Worm (Caenorhabditis elegans): ENCODE results near the gene cest-35.1.

Gene cest-35.1

DNA sequence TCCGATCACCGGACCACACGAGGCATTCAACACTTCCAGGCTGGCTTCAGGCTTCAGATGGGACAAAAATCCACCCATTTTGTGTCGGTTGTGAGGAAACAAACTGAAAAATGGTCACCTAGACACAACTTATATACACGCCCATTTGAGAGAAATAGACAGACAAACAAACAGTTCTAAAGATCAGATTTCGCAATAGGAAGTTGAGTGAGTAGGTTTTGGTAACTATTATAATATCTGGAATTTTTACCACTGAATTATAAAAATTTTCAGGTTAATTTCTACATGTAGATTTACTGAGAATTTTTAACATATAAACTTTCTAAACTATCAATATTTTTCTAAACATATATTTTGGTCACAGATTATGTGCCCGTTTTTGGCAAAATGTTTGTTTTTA, 9.2 kb downstream of the cest-35.1 start, which contains the start of gene cest-32:
Gene cest-32, minus strand, starts transcription at position 115 of the 400 bp plus-strand sequence.
- TF ChIP-seq tab-1 (GFP tag; IDR thresholded peaks at IDR 0.05) (no peak), ztf-29 (GFP tag; IDR thresholded peaks at IDR 0.05) (no peak), ref-1 (GFP tag; conservative IDR thresholded peaks at IDR 0.05) (no peak), flt-1 (GFP tag; IDR thresholded peaks at IDR 0.05) (no peak), cog-1 (tag; optimal IDR thresholded peaks at IDR 0.05) (no peak), T22C8.4 (GFP tag; IDR thresholded peaks at IDR 0.05) (no peak), klf-2 (GFP tag; conservative IDR thresholded peaks at IDR 0.05) (no peak), med-1 (GFP tag; optimal IDR thresholded peaks at IDR 0.05; ENCODE audit: insufficient read depth) (no peak), ztf-23 (GFP tag; IDR thresholded peaks at IDR 0.05) (no peak)

DNA sequence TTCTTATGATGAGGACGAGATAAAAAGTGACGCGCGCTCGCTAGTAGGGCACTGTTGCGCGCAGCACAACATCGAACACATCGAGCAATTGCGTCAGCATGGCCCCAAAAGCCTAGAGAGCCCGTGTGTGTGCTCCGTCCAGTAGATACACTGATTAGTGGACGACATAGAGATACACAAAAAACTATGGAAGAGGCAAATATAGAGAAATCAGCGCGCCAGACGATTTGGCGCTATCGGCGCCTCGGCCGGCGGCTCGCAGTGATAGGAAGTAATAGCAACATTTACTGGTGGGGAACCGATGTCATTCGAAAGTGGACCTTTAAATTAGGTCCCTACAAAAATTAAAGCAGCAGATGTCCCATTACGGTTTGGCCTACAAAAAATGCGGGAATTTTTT, 14.4 kb downstream of the cest-35.1 start:
- TF ChIP-seq tab-1 (GFP tag; IDR thresholded peaks at IDR 0.05) (no peak), ztf-23 (GFP tag; IDR thresholded peaks at IDR 0.05) (no peak), flt-1 (GFP tag; IDR thresholded peaks at IDR 0.05) (no peak), cog-1 (tag; optimal IDR thresholded peaks at IDR 0.05) (no peak), med-1 (GFP tag; optimal IDR thresholded peaks at IDR 0.05; ENCODE audit: insufficient read depth) (no peak), klf-2 (GFP tag; conservative IDR thresholded peaks at IDR 0.05) (no peak), T22C8.4 (GFP tag; IDR thresholded peaks at IDR 0.05) (no peak), ztf-29 (GFP tag; IDR thresholded peaks at IDR 0.05) (no peak), ref-1 (GFP tag; conservative IDR thresholded peaks at IDR 0.05) (no peak)

DNA sequence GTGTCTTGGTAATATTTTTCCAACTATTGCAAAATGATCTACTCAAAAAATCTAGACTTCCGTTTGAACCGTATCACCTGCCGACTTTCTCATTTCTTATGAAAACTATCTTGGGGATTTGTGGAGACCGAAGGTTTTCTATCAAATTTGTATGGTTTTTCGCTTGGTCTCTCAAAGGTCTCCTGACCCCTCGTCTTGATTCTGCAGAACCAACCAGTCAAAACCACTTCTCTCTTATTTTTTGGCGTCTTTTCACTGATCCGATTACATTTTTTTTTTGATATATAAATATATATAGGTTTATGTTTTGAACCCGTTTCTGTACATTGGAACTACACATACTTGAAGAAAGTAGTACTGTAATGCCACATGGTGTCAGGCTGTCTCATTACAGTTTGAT, 17.3 kb downstream of the cest-35.1 start:
- TF ChIP-seq tab-1 (GFP tag; IDR thresholded peaks at IDR 0.05) (no peak), ztf-29 (GFP tag; IDR thresholded peaks at IDR 0.05) (no peak), flt-1 (GFP tag; IDR thresholded peaks at IDR 0.05) (no peak), klf-2 (GFP tag; conservative IDR thresholded peaks at IDR 0.05) (no peak), ref-1 (GFP tag; conservative IDR thresholded peaks at IDR 0.05) (no peak), cog-1 (tag; optimal IDR thresholded peaks at IDR 0.05) (no peak), med-1 (GFP tag; optimal IDR thresholded peaks at IDR 0.05; ENCODE audit: insufficient read depth) (no peak), T22C8.4 (GFP tag; IDR thresholded peaks at IDR 0.05) (no peak), ztf-23 (GFP tag; IDR thresholded peaks at IDR 0.05) (no peak)

DNA sequence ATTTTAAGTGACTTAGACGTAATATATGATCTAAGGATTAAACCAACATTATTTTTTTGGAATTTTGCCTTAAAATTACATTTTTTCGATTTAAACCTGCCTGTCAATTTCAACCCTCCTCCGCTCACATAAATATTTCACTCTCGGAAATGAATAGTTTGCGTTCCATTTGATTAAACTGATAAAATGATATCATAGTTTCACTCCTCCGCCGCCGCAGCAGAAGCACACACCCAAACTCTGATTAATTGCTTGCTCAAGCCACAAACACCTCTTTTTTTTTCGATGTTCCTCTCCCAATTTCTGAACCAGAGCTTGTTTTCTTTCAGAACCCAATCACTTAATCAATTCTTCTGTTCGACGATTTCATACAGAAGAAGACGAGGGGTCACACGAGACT, 19.9 kb downstream of the cest-35.1 start, which contains the start of gene Y49G5B.1:
Gene Y49G5B.1, plus strand, starts transcription at position 324 of the 400 bp plus-strand sequence.
- TF ChIP-seq med-1 (GFP tag; optimal IDR thresholded peaks at IDR 0.05; ENCODE audit: insufficient read depth) = no peak
- TF ChIP-seq flt-1 (GFP tag; IDR thresholded peaks at IDR 0.05) = no peak
- no peak for TF ChIP-seq ztf-29 (GFP tag; IDR thresholded peaks at IDR 0.05)
- TF ChIP-seq klf-2 (GFP tag; conservative IDR thresholded peaks at IDR 0.05) = no peak
- no peak for TF ChIP-seq ref-1 (GFP tag; conservative IDR thresholded peaks at IDR 0.05)
- no peak for TF ChIP-seq tab-1 (GFP tag; IDR thresholded peaks at IDR 0.05)
- no peak for TF ChIP-seq ztf-23 (GFP tag; IDR thresholded peaks at IDR 0.05)
- TF ChIP-seq T22C8.4 (GFP tag; IDR thresholded peaks at IDR 0.05) = no peak
- TF ChIP-seq cog-1 (tag; optimal IDR thresholded peaks at IDR 0.05) = no peak

DNA sequence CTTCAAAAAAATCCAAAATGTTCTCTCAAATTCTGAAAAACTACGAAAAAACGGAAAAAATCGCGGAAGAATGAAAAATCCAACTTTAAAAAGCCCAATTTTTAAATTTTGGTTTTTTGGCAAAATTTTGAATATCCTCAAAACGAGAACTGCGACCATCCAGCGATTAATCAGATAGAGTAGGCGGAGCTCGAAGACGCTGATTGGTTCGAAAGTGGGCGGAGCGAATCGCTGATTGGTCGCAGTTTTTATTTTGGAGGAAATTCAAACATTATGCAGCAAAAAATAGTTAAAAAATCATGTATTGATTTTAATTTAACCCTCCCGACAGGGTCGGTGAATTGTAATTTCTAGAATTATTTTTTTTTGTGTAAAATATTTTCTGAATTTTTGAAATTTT, 29.3 kb downstream of the cest-35.1 start:
- TF ChIP-seq ztf-23 (GFP tag; IDR thresholded peaks at IDR 0.05) (no peak), flt-1 (GFP tag; IDR thresholded peaks at IDR 0.05) (no peak), klf-2 (GFP tag; conservative IDR thresholded peaks at IDR 0.05) (no peak), ztf-29 (GFP tag; IDR thresholded peaks at IDR 0.05) (no peak), cog-1 (tag; optimal IDR thresholded peaks at IDR 0.05) (no peak), tab-1 (GFP tag; IDR thresholded peaks at IDR 0.05) (no peak), ref-1 (GFP tag; conservative IDR thresholded peaks at IDR 0.05) (no peak), med-1 (GFP tag; optimal IDR thresholded peaks at IDR 0.05; ENCODE audit: insufficient read depth) (no peak), T22C8.4 (GFP tag; IDR thresholded peaks at IDR 0.05) (no peak)

DNA sequence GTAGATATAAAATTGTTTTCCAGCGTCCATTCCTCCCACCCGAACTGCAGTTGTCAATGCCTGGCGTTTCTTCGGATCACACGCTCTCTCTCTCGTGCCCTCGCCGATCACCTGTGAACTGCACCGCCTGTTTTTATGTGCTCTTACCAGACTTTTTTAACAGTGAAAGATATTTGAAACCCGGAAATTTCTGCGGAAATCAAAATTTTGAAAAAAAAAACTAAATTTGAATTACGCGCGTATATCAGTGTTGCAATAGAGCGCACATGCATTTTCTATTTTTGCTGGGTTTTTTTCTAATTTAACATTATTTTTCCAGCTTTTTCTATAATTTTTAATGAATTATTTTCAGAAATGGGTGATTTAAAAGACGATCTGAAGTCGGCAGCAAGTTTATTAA, 38.8 kb downstream of the cest-35.1 start, which contains the start of gene ttc-37:
Gene ttc-37, plus strand, starts transcription at position 349 of the 400 bp plus-strand sequence.
- TF ChIP-seq klf-2 (GFP tag; conservative IDR thresholded peaks at IDR 0.05) = no peak
- TF ChIP-seq T22C8.4 (GFP tag; IDR thresholded peaks at IDR 0.05) = no peak
- no peak for TF ChIP-seq ztf-29 (GFP tag; IDR thresholded peaks at IDR 0.05)
- no peak for TF ChIP-seq med-1 (GFP tag; optimal IDR thresholded peaks at IDR 0.05; ENCODE audit: insufficient read depth)
- no peak for TF ChIP-seq ztf-23 (GFP tag; IDR thresholded peaks at IDR 0.05)
- TF ChIP-seq cog-1 (tag; optimal IDR thresholded peaks at IDR 0.05) = no peak
- no peak for TF ChIP-seq tab-1 (GFP tag; IDR thresholded peaks at IDR 0.05)
- no peak for TF ChIP-seq ref-1 (GFP tag; conservative IDR thresholded peaks at IDR 0.05)
- TF ChIP-seq flt-1 (GFP tag; IDR thresholded peaks at IDR 0.05) = no peak

DNA sequence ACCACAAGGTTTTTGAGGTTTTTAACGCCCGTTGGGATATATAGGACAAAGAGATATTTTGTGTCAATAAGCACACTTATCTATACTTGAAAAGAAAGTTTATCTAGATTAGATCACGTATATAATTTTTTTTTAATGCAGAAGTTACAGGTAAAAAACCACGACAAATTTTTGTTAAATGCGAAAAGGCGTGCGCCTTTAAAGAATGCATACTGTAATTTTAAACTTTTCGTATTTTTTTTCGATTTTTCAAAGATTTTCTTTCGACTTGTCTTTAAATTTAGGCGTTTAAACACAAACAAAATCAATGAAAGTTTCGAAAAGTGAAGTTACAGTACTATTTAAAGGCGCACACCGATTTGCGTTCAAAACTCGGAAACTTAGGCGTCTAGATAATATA, 39.3 kb downstream of the cest-35.1 start:
- TF ChIP-seq ref-1 (GFP tag; conservative IDR thresholded peaks at IDR 0.05) (no peak), cog-1 (tag; optimal IDR thresholded peaks at IDR 0.05) (no peak), flt-1 (GFP tag; IDR thresholded peaks at IDR 0.05) (no peak), klf-2 (GFP tag; conservative IDR thresholded peaks at IDR 0.05) (no peak), ztf-29 (GFP tag; IDR thresholded peaks at IDR 0.05) (no peak), ztf-23 (GFP tag; IDR thresholded peaks at IDR 0.05) (no peak), tab-1 (GFP tag; IDR thresholded peaks at IDR 0.05) (no peak), T22C8.4 (GFP tag; IDR thresholded peaks at IDR 0.05) (no peak)

DNA sequence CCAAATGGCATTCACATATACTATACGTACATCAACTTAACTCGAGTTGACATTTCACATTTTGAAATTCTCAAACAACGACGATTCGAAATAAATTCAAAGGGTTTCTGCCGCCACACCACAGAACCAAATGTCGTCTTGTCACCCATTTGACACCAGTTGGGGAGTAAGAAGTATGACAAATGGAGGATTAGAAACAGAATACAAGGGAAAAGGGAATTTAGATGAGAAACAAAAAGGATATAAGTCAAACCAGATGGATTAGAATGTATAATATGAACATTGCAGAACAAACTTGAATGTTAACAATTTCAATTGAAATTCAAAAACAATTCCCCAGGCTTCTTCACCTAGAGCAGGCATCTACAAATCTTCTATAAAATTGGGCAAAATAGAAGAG, 41.2 kb downstream of the cest-35.1 start:
- TF ChIP-seq flt-1 (GFP tag; IDR thresholded peaks at IDR 0.05) = no peak
- no peak for TF ChIP-seq ztf-29 (GFP tag; IDR thresholded peaks at IDR 0.05)
- TF ChIP-seq T22C8.4 (GFP tag; IDR thresholded peaks at IDR 0.05) = no peak
- TF ChIP-seq ref-1 (GFP tag; conservative IDR thresholded peaks at IDR 0.05) = no peak
- no peak for TF ChIP-seq cog-1 (tag; optimal IDR thresholded peaks at IDR 0.05)

DNA sequence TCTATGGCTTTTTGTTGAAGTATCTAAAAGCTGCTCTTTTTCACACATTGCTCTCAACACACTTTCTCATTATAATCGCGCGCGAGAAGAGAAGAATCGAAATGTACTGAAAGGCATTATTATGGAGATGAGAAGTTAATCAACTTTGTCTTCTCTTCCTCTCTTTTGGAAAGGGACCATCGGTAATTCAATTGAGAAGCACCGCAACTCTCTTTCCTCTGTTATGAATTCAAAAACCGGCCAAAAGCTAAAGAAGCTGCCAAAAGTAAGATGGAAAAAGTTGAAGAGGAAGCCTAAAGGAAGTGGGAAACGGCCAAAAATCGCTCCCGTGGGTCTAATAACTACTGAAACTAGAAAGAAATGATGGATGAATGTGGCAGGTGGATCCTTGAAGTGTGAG, 42.7 kb downstream of the cest-35.1 start:
- no peak for TF ChIP-seq med-1 (GFP tag; optimal IDR thresholded peaks at IDR 0.05; ENCODE audit: insufficient read depth)
- no peak for TF ChIP-seq cog-1 (tag; optimal IDR thresholded peaks at IDR 0.05)
- TF ChIP-seq ztf-29 (GFP tag; IDR thresholded peaks at IDR 0.05) = no peak
- no peak for TF ChIP-seq tab-1 (GFP tag; IDR thresholded peaks at IDR 0.05)
- TF ChIP-seq T22C8.4 (GFP tag; IDR thresholded peaks at IDR 0.05) = no peak
- TF ChIP-seq ref-1 (GFP tag; conservative IDR thresholded peaks at IDR 0.05) = no peak
- no peak for TF ChIP-seq ztf-23 (GFP tag; IDR thresholded peaks at IDR 0.05)
- TF ChIP-seq flt-1 (GFP tag; IDR thresholded peaks at IDR 0.05) = no peak
- TF ChIP-seq klf-2 (GFP tag; conservative IDR thresholded peaks at IDR 0.05) = no peak

DNA sequence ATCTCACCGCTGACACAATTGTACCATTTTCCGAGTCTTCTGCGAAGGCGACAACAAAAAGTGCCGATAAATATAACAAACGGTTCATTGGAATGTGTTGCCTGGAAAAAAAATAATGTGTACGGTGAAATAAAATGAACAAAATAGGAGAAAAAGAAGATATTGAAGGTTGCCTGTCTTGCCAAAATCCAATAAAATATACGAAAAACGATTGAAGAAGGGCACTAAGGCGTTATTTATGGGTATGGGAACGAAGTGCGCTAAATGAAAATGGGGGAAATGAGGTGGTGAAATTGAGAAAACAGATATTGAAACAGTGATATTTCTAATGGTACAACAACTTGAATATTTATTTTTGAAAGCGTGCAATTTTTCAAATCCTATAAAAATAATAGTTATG, 44.7 kb downstream of the cest-35.1 start, which contains the start of gene Y47A7.2:
Gene Y47A7.2, minus strand, starts transcription at position 101 of the 400 bp plus-strand sequence.
- TF ChIP-seq med-1 (GFP tag; optimal IDR thresholded peaks at IDR 0.05; ENCODE audit: insufficient read depth) (no peak), ref-1 (GFP tag; conservative IDR thresholded peaks at IDR 0.05) (no peak)

Measured in whole organism, midembryonic.